Worm (Caenorhabditis elegans) whole organism, midembryonic: ENCODE data around the gene str-262.

ENCODE experiments used
- T22C8.4 ChIP-seq: fragments of 200-800 bp; sonication (Bioruptor generic); IDR thresholded peaks from 2 replicates; pipeline ENCODE4 v1.3.6; 2022; ENCODE audit warnings: missing genetic modification characterization, missing compliant biosample characterization
- flt-1 ChIP-seq: fragments of 200-800 bp; sonication (Bioruptor generic); IDR thresholded peaks from 2 replicates; pipeline ENCODE4 v1.3.6; 2022; ENCODE audit warnings: missing genetic modification characterization, missing compliant biosample characterization
- klf-2 ChIP-seq: fragments of 200-800 bp; sonication (Bioruptor generic); conservative IDR thresholded peaks from 2 replicates; pipeline ENCODE4 v1.3.6; 2022; ENCODE audit warnings: missing genetic modification reagents, missing genetic modification characterization, missing compliant biosample characterization
- med-1 ChIP-seq: sonication (generic microtip); optimal IDR thresholded peaks from 2 replicates; lab custom pipeline; 2017; ENCODE audit warnings: missing genetic modification characterization, mild to moderate bottlenecking, missing compliant biosample characterization, antibody characterized with exemption, missing genetic modification reagents; ENCODE audit not compliant: insufficient read depth
- ref-1 ChIP-seq: fragments of 200-800 bp; sonication (Bioruptor generic); conservative IDR thresholded peaks from 2 replicates; pipeline ENCODE4 v1.3.6; 2022; ENCODE audit warnings: missing genetic modification reagents, missing genetic modification characterization, missing compliant biosample characterization
- ztf-23 ChIP-seq: fragments of 200-800 bp; sonication (Bioruptor generic); IDR thresholded peaks from 2 replicates; pipeline ENCODE4 v1.3.6; 2022; ENCODE audit warnings: missing genetic modification reagents, missing genetic modification characterization, missing compliant biosample characterization

- TF ChIP-seq T22C8.4 (GFP tag; lab: Robert Waterston, UW), result no peak
- no peak for TF ChIP-seq med-1 (GFP tag; lab: Kevin White, UChicago)
- TF ChIP-seq flt-1 (GFP tag; lab: Robert Waterston, UW), result no peak
- no peak for TF ChIP-seq klf-2 (GFP tag; lab: Robert Waterston, UW)
- no peak for TF ChIP-seq ref-1 (GFP tag; lab: Robert Waterston, UW)
- no peak for TF ChIP-seq ztf-23
Observed at ce11 chrV:794092-794491, 41.5 kb upstream of the str-262 start.
